Worm (Caenorhabditis elegans): Measurements from ENCODE around the gene cec-7.

DNA sequence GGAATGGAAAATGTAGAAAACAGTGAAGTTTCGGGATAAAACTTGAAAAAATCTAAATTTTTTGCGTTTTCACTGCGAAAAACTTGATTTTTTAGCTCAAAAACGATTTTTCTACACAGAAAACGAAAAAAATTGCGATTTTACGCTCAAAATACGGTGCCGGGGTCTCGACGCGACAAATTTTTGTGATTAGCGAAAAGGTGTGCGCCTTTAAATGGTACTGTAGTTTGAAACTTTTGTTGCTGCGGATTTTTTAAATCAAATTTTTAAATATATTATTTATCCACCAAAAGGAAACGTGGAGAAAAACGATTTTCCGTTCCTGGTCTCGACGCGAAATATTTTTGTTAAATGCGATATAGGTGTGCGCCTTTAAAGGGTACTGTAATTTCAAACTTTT is 29.8 kb upstream of the cec-7 start:
- TF ChIP-seq snpc-4 (GFP tag; optimal IDR thresholded peaks at IDR 0.05) (no peak), snpc-4 (tag; optimal IDR thresholded peaks at IDR 0.05) (no peak), ama-1 (optimal IDR thresholded peaks at IDR 0.05) (no peak), ama-1 (GFP tag; optimal IDR thresholded peaks at IDR 0.05) (no peak), hmg-20 (GFP tag; IDR thresholded peaks at IDR 0.05) (no peak), cebp-2 (GFP tag; IDR thresholded peaks at IDR 0.05) (no peak), tbp1 (GFP tag; optimal IDR thresholded peaks at IDR 0.05) (no peak)
